Fruit fly (Drosophila melanogaster): Measurements from ENCODE around the gene CG7872.
A peak's percentile ranks its signal among the peaks of the same experiment; 100 is the strongest.

Gene CG7872

DNA sequence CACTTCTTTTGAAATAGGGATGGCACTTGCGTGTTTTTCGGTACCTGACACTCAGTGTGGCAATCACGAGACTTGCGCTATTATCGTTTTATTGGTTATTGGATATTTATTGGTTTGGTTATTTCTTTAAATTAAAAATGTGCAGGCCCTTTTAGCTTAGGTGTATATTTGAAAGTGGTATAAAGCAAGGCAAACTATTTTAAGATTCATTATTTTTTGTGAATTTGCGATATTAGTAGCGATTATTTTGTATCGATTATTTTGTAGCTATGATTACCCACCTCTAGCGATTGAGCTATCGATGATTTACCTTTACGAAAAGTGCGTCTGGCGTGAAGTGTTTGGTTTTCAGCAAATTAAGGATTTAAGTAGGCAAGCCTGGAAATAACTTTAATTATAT is 4.8 kb downstream of the CG7872 start, which contains the start of the genes CG9215 and CG8097 (continued):
- TF ChIP-seq sqz (GFP tag; optimal IDR thresholded peaks at IDR 0.05) (no peak), ATbp (GFP tag; optimal IDR thresholded peaks at IDR 0.05) (no peak), Usf (GFP tag; optimal IDR thresholded peaks at IDR 0.05) (no peak), CG1602 (GFP tag; optimal IDR thresholded peaks at IDR 0.05) (no peak), CG11247 (GFP tag; IDR thresholded peaks at IDR 0.05) (no peak), chif (GFP tag; optimal IDR thresholded peaks at IDR 0.05) (peak in 1 of 2 experiments; percentile 5), tx (GFP tag; optimal IDR thresholded peaks at IDR 0.05) (no peak), Ets97D (GFP tag; optimal IDR thresholded peaks at IDR 0.05) (peak; percentile 51), Atf-2 (GFP tag; optimal IDR thresholded peaks at IDR 0.05) (no peak), croc (GFP tag; conservative IDR thresholded peaks at IDR 0.05) (no peak), NK7.1 (GFP tag; optimal IDR thresholded peaks at IDR 0.05) (no peak), Dip2 (GFP tag; IDR thresholded peaks at IDR 0.05) (no peak), CG13624 (GFP tag; optimal IDR thresholded peaks at IDR 0.05) (peak; percentile 47), pros (GFP tag; optimal IDR thresholded peaks at IDR 0.05) (no peak), CG18764 (GFP tag; optimal IDR thresholded peaks at IDR 0.05) (no peak), CG7963 (GFP tag; IDR thresholded peaks at IDR 0.05; ENCODE audit: partially characterized antibody) (peak; percentile 82), Dll (GFP tag; IDR thresholded peaks at IDR 0.05; ENCODE audit: partially characterized antibody) (peak; percentile 98), bab2 (GFP tag; optimal IDR thresholded peaks at IDR 0.05) (peak; percentile 41), CG11695 (GFP tag; IDR thresholded peaks at IDR 0.05) (no peak), CG6854 (GFP tag; optimal IDR thresholded peaks at IDR 0.05) (no peak), Elba2 (GFP tag; optimal IDR thresholded peaks at IDR 0.05) (no peak), jigr1 (GFP tag; IDR thresholded peaks at IDR 0.05) (no peak), knrl (GFP tag; IDR thresholded peaks at IDR 0.05; ENCODE audit: partially characterized antibody) (peak; percentile 97), pnt (GFP tag; optimal IDR thresholded peaks at IDR 0.05) (no peak), H2.0 (GFP tag; IDR thresholded peaks at IDR 0.05) (no peak), dati (GFP tag; IDR thresholded peaks at IDR 0.05) (no peak), CG31365 (tag; optimal IDR thresholded peaks at IDR 0.05) (no peak), CkIIα-i1 (GFP tag; IDR thresholded peaks at IDR 0.05) (no peak), CG12219 (GFP tag; optimal IDR thresholded peaks at IDR 0.05) (no peak), CG12155 (GFP tag; optimal IDR thresholded peaks at IDR 0.05) (peak; percentile 30), ERR (GFP tag; optimal IDR thresholded peaks at IDR 0.05) (no peak), CG3838 (GFP tag; optimal IDR thresholded peaks at IDR 0.05) (no peak), CG10462 (GFP tag; optimal IDR thresholded peaks at IDR 0.05) (peak; percentile 4), CG2202 (tag; optimal IDR thresholded peaks at IDR 0.05) (no peak), pzg (GFP tag; optimal IDR thresholded peaks at IDR 0.05) (peak; percentile 59), Hey (tag; optimal IDR thresholded peaks at IDR 0.05) (no peak), CG12071 (GFP tag; optimal IDR thresholded peaks at IDR 0.05) (no peak), Xrp1 (GFP tag; IDR thresholded peaks at IDR 0.05) (peak; percentile 21; the same call in 1 of the 2 replicates), CG4424 (GFP tag; optimal IDR thresholded peaks at IDR 0.05) (no peak), Gsc (GFP tag; IDR thresholded peaks at IDR 0.05) (no peak), gro (GFP tag; optimal IDR thresholded peaks at IDR 0.05) (peak; percentile 20), CG10979 (tag; optimal IDR thresholded peaks at IDR 0.05) (peak; percentile 32), Awh (GFP tag; IDR thresholded peaks at IDR 0.05) (no peak), CG10565 (GFP tag; optimal IDR thresholded peaks at IDR 0.05) (no peak), NC2α (GFP tag; optimal IDR thresholded peaks at IDR 0.05) (no peak), CG12391 (tag; optimal IDR thresholded peaks at IDR 0.05) (peak; percentile 48), twi (tag; optimal IDR thresholded peaks at IDR 0.05) (no peak), CG12104 (GFP tag; optimal IDR thresholded peaks at IDR 0.05) (peak; percentile 2), Deaf1 (tag; optimal IDR thresholded peaks at IDR 0.05) (peak; percentile 11), CG14965 (GFP tag; optimal IDR thresholded peaks at IDR 0.05; ENCODE audit: borderline replicate concordance) (no peak), so (GFP tag; IDR thresholded peaks at IDR 0.05) (no peak), HLH4C (GFP tag; IDR thresholded peaks at IDR 0.05; ENCODE audit: partially characterized antibody) (peak; percentile 96)

Data from whole organism, embryonic.